Worm (Caenorhabditis elegans) whole organism, L4 larva: ENCODE measurements around the gene arrd-4.
"Not testable (repeated sequence)": the region's sequence is repeated elsewhere in the genome, so short reads cannot be mapped to it uniquely, and the experiment has no call there.

Experiments
- D1046.2 ChIP-seq: fragments of 200-800 bp; sonication (Bioruptor generic); IDR thresholded peaks from 2 replicates; pipeline ENCODE4 v1.3.6; 2022; ENCODE audit warnings: missing genetic modification characterization, missing compliant biosample characterization
- F26F4.8 ChIP-seq: fragments of 200-800 bp; sonication (Bioruptor generic); conservative IDR thresholded peaks from 2 replicates; pipeline ENCODE4 v1.3.6; 2022; ENCODE audit warnings: missing genetic modification characterization, missing compliant biosample characterization
- F37D6.2 ChIP-seq: sonication (generic microtip); optimal IDR thresholded peaks from 2 replicates; lab custom pipeline; 2016; ENCODE audit warnings: mild to moderate bottlenecking, missing genetic modification characterization, missing compliant biosample characterization
- Y105C5A.15 ChIP-seq: fragments of 200-800 bp; sonication (Bioruptor generic); IDR thresholded peaks from 2 replicates; pipeline ENCODE4 v1.3.6; 2022; ENCODE audit warnings: missing genetic modification characterization, missing compliant biosample characterization
- Y5F2A.4 ChIP-seq: fragments of 200-800 bp; sonication (Bioruptor generic); optimal IDR thresholded peaks from 2 replicates; lab custom pipeline; 2018; ENCODE audit warnings: mild to moderate bottlenecking, missing genetic modification characterization, missing compliant biosample characterization
- ZK337.2 ChIP-seq: fragments of 200-800 bp; sonication (Bioruptor generic); IDR thresholded peaks from 2 replicates; pipeline ENCODE4 v1.3.6; 2022; ENCODE audit warnings: missing genetic modification reagents, missing genetic modification characterization, missing compliant biosample characterization
- aha-1 ChIP-seq: fragments of 150-350 bp; peaks from one replicate; lab custom pipeline; 2014; ENCODE audit warnings: missing biosample characterization, missing genetic modification characterization
- ceh-82 ChIP-seq: sonication (generic microtip); optimal IDR thresholded peaks from 2 replicates; lab custom pipeline; 2017; ENCODE audit warnings: missing biosample characterization, missing genetic modification characterization
- cey-2 ChIP-seq: sonication (generic microtip); optimal IDR thresholded peaks from 3 replicates; lab custom pipeline; 2017; ENCODE audit warnings: missing genetic modification characterization, mild to moderate bottlenecking, missing compliant biosample characterization, antibody characterized with exemption, borderline replicate concordance; ENCODE audit not compliant: insufficient read depth
- daf-12 ChIP-seq: fragments of 150-350 bp; optimal IDR thresholded peaks from 2 replicates; lab custom pipeline; 2014; ENCODE audit warnings: missing biosample characterization, missing genetic modification reagents, missing genetic modification characterization
- daf-19 ChIP-seq: fragments of 200-800 bp; sonication (Bioruptor generic); conservative IDR thresholded peaks from 2 replicates; pipeline ENCODE4 v1.3.6; 2022; ENCODE audit warnings: missing genetic modification characterization, missing compliant biosample characterization
- dmd-6 ChIP-seq: fragments of 200-800 bp; sonication (Bioruptor generic); IDR thresholded peaks from 2 replicates; pipeline ENCODE4 v1.3.6; 2022; ENCODE audit warnings: missing genetic modification reagents, missing genetic modification characterization, missing compliant biosample characterization
- dmd-8 ChIP-seq: fragments of 200-800 bp; sonication (Bioruptor generic); IDR thresholded peaks from 2 replicates; pipeline ENCODE4 v1.3.6; 2022; ENCODE audit warnings: missing genetic modification characterization, missing compliant biosample characterization
- duxl-1 ChIP-seq: sonication (generic microtip); optimal IDR thresholded peaks from 2 replicates; lab custom pipeline; 2016; ENCODE audit warnings: mild to moderate bottlenecking, missing genetic modification characterization, moderate library complexity, missing compliant biosample characterization; ENCODE audit not compliant: poor library complexity
- egl-27 ChIP-seq: sonication (generic microtip); optimal IDR thresholded peaks from 3 replicates; lab custom pipeline; 2017; ENCODE audit warnings: missing biosample characterization, missing genetic modification reagents, missing genetic modification characterization
- fos-1 ChIP-seq: fragments of 150-350 bp; optimal IDR thresholded peaks from 2 replicates; lab custom pipeline; 2014; ENCODE audit warnings: missing biosample characterization, missing genetic modification characterization
- gei-8 ChIP-seq: fragments of 200-800 bp; sonication (Bioruptor generic); optimal IDR thresholded peaks from 2 replicates; lab custom pipeline; 2018; ENCODE audit warnings: mild to moderate bottlenecking, missing genetic modification characterization, missing compliant biosample characterization
- hlh-11 ChIP-seq: fragments of 200-800 bp; sonication (Bioruptor generic); optimal IDR thresholded peaks from 2 replicates; lab custom pipeline; 2018; ENCODE audit warnings: mild to moderate bottlenecking, missing genetic modification characterization, missing compliant biosample characterization
- lir-3 ChIP-seq: sonication (generic microtip); optimal IDR thresholded peaks from 2 replicates; lab custom pipeline; 2016; ENCODE audit warnings: mild to moderate bottlenecking, missing genetic modification characterization, missing compliant biosample characterization
- lsy-2 ChIP-seq, 2 experiments: fragments of 150-350 bp in 1 of 2; sonication (generic microtip) in 1 of 2; optimal IDR thresholded peaks; 2 replicates each; lab custom pipeline; 2014 to 2017; ENCODE audit warnings: missing biosample characterization in 2 of 2, missing genetic modification characterization in 2 of 2
- madf-9 ChIP-seq: fragments of 200-800 bp; sonication (Bioruptor generic); conservative IDR thresholded peaks from 2 replicates; pipeline ENCODE4 v1.3.6; 2022; ENCODE audit warnings: missing genetic modification reagents, missing genetic modification characterization, missing compliant biosample characterization
- mdl-1 ChIP-seq, 2 experiments: fragments of 150-350 bp in 1 of 2; sonication (generic microtip) in 1 of 2; optimal IDR thresholded peaks; 2 replicates each; lab custom pipeline; 2014 to 2017; ENCODE audit warnings: missing biosample characterization in 2 of 2, missing genetic modification characterization in 2 of 2
- mdt-29 ChIP-seq: fragments of 200-800 bp; sonication (Bioruptor generic); IDR thresholded peaks from 2 replicates; pipeline ENCODE4 v1.3.6; 2022; ENCODE audit warnings: missing genetic modification reagents, missing genetic modification characterization, missing compliant biosample characterization
- mxl-2 ChIP-seq: fragments of 200-800 bp; sonication (Bioruptor generic); conservative IDR thresholded peaks from 2 replicates; pipeline ENCODE4 v1.3.6; 2022; ENCODE audit warnings: missing genetic modification reagents, missing genetic modification characterization, missing compliant biosample characterization
- nhr-25 ChIP-seq: sonication (generic microtip); optimal IDR thresholded peaks from 2 replicates; lab custom pipeline; 2017; ENCODE audit warnings: missing genetic modification characterization, mild to moderate bottlenecking, missing compliant biosample characterization, antibody characterized with exemption, moderate library complexity, borderline replicate concordance; ENCODE audit not compliant: insufficient read depth
- nhr-28 ChIP-seq: fragments of 150-350 bp; optimal IDR thresholded peaks from 2 replicates; lab custom pipeline; 2014; ENCODE audit warnings: missing biosample characterization, missing genetic modification characterization
- nhr-48 ChIP-seq: sonication (generic microtip); optimal IDR thresholded peaks from 2 replicates; lab custom pipeline; 2016; ENCODE audit warnings: mild to moderate bottlenecking, missing genetic modification characterization, missing compliant biosample characterization
- nhr-77 ChIP-seq: fragments of 150-350 bp; optimal IDR thresholded peaks from 2 replicates; lab custom pipeline; 2014; ENCODE audit warnings: missing biosample characterization, missing genetic modification characterization
- pha-4 ChIP-seq, 2 experiments: fragments of 150-350 bp in 1 of 2; fragments of 200-800 bp in 1 of 2; sonication (Bioruptor generic) in 1 of 2; IDR thresholded peaks in 1 of 2; optimal IDR thresholded peaks in 1 of 2; 2 replicates each; pipeline versions ENCODE4 v1.3.6 to Lab custom; 2014 to 2022; ENCODE audit warnings: missing genetic modification characterization in 2 of 2, missing genetic modification reagents in 2 of 2, missing biosample characterization in 1 of 2, missing compliant biosample characterization in 1 of 2
- rbr-2 ChIP-seq: sonication (generic microtip); optimal IDR thresholded peaks from 2 replicates; lab custom pipeline; 2016; ENCODE audit warnings: missing genotype, missing genetic modification characterization, missing compliant biosample characterization
- unc-130 ChIP-seq: sonication (generic microtip); optimal IDR thresholded peaks from 2 replicates; lab custom pipeline; 2016; ENCODE audit warnings: missing genetic modification reagents, missing genetic modification characterization, missing compliant biosample characterization
- unc-62 ChIP-seq, 3 experiments: fragments of 150-350 bp in 1 of 3; sonication (generic microtip); optimal IDR thresholded peaks in 2 of 3; peaks in 1 of 3; 1 replicate in 1 of 3; 2 replicates in 2 of 3; lab custom pipeline; 2014 to 2017; ENCODE audit warnings: missing biosample characterization in 3 of 3, missing genetic modification characterization in 3 of 3, missing genetic modification reagents in 3 of 3, missing genotype in 1 of 3
- zag-1 ChIP-seq: fragments of 150-350 bp; optimal IDR thresholded peaks from 2 replicates; lab custom pipeline; 2014; ENCODE audit warnings: missing biosample characterization, missing genetic modification characterization
- zfp-3 ChIP-seq: fragments of 200-800 bp; sonication (Bioruptor generic); conservative IDR thresholded peaks from 2 replicates; pipeline ENCODE4 v1.3.6; 2022; ENCODE audit warnings: missing genetic modification reagents, missing genetic modification characterization, missing compliant biosample characterization
- zip-2 ChIP-seq: fragments of 150-350 bp; optimal IDR thresholded peaks from 2 replicates; lab custom pipeline; 2014; ENCODE audit warnings: missing biosample characterization, missing genetic modification characterization

arrd-4 gene

DNA sequence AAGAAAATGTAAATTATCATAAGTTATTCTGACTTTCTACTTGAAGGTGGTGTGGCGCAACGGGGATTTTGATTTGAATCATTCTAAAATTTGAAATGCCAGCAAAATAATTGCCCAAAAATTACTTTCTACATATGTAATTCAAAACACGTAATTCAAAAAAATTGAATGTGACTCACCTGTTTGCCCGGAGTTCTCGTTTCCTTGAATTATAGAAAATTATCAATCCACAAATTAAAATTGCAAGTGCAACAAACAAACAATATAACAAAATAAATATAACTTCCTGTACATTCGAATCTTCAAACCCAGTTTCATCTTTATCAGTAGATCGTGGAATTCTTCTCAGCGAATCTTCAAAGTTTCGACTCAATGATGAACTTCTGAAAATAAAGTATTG lies 30.1 kb upstream of the arrd-4 start:
- TF ChIP-seq aha-1 (peak; percentile 63), unc-62 (GFP tag; optimal IDR thresholded peaks at IDR 0.05 in 1 of 2; lab: Kevin White, UChicago) (peak in 1 of 2 experiments; percentile 65), unc-62 (tag; optimal IDR thresholded peaks at IDR 0.05; lab: Kevin White, UChicago) (no peak), zip-2 (tag; lab: Kevin White, UChicago) (no peak), zag-1 (tag; lab: Kevin White, UChicago) (no peak)

DNA sequence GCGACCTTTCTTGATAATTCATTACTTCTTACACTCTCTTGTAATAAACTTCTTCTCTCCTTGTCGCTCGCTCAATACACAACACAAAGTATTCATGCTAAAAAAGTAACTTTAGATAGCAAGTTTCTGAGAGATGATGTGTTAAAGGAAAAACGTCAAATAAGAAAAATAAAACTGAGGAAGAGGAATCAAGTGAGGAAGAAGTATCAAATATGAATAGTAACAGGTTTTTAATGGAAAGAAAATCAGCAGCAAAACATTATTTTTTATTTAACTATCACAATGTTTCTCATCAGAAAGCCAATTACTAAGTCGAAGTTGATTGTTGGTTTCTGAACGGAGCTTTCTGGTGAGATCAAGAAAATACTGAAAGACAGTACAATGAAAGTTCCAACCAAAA lies 28.3 kb upstream of the arrd-4 start, which contains the start of gene chil-1:
Gene chil-1 (minus strand): TSS at position 101 of the 400 bp plus-strand sequence.
- TF ChIP-seq lsy-2 (tag; optimal IDR thresholded peaks at IDR 0.05; lab: Kevin White, UChicago); daf-19; madf-9 (GFP tag; lab: Robert Waterston, UW): not testable (repeated sequence)

DNA sequence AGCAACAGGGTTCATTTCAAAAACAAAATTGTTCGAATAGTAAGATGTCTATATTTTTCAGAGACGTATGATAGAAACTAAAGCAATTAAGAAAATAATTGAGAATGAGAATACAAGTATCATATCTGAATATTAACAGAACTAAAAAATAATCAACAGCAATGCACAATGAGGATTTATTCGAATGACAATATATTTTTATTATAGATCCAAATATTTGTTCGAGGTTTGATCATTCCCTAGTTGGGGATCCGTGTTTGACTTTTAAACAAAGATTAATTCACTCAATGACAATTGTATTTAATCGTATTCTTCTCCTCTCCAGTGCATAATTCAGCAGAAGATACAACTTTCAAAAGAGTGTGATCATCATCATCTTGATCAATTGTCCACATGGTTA lies 24.0 kb upstream of the arrd-4 start, which contains the start of gene C08H9.18:
Gene C08H9.18 (minus strand): TSS at position 101 of the 400 bp plus-strand sequence.
- TF ChIP-seq daf-12: no peak
- TF ChIP-seq nhr-25 (tag; lab: Kevin White, UChicago): no peak
- no peak for TF ChIP-seq nhr-77 (tag; lab: Kevin White, UChicago)
- no peak for TF ChIP-seq mxl-2 (GFP tag; lab: Robert Waterston, UW)
- TF ChIP-seq nhr-28 (tag; lab: Kevin White, UChicago): no peak
- no peak for TF ChIP-seq nhr-48 (tag; lab: Kevin White, UChicago)
- no peak for TF ChIP-seq pha-4 (GFP tag; IDR thresholded peaks at IDR 0.05; lab: Robert Waterston, UW)
- TF ChIP-seq pha-4 (tag; optimal IDR thresholded peaks at IDR 0.05; lab: Kevin White, UChicago): no peak
- TF ChIP-seq Y5F2A.4: no peak
- no peak for TF ChIP-seq cey-2 (tag; lab: Kevin White, UChicago)
- TF ChIP-seq Y105C5A.15 (GFP tag; lab: Robert Waterston, UW): no peak
- no peak for TF ChIP-seq unc-130 (GFP tag; lab: Kevin White, UChicago)
- no peak for TF ChIP-seq rbr-2 (tag; lab: Kevin White, UChicago)
- TF ChIP-seq ZK337.2 (GFP tag; lab: Robert Waterston, UW): no peak
- TF ChIP-seq gei-8 (GFP tag; lab: Kevin White, UChicago): no peak
- no peak for TF ChIP-seq hlh-11
- no peak for TF ChIP-seq daf-19
- TF ChIP-seq mdt-29 (GFP tag; lab: Robert Waterston, UW): no peak
- TF ChIP-seq dmd-6: no peak
- TF ChIP-seq D1046.2 (GFP tag; lab: Robert Waterston, UW): no peak
- TF ChIP-seq dmd-8 (GFP tag; lab: Robert Waterston, UW): no peak

DNA sequence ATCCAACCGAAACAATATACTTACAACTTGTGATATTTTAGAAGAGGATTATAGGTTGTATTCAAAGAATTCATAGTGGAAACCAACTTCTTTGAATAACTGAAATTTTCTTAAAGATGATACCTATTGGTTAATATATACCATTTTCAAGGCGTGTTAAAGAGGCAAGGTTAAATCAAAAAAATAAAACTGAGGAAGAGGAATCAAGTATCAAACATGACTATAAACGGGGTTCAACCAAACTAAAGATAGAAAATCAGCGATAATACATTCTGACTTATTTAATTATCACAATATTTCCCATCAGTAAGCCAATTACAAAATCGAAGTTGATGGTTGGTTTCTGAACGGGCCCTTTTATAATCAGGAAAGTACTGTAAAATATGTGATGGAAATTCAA lies 23.3 kb upstream of the arrd-4 start, which contains the start of gene chil-3:
Gene chil-3 (minus strand): TSS at position 101 of the 400 bp plus-strand sequence.
- TF ChIP-seq ceh-82 (tag; lab: Kevin White, UChicago) (no peak), duxl-1 (no peak), zag-1 (tag; lab: Kevin White, UChicago) (no peak), mdl-1 (tag; optimal IDR thresholded peaks at IDR 0.05; lab: Kevin White, UChicago) (no peak), zfp-3 (GFP tag; lab: Robert Waterston, UW) (no peak), F26F4.8 (GFP tag; lab: Robert Waterston, UW) (no peak), egl-27 (tag; lab: Kevin White, UChicago) (no peak), fos-1 (tag; lab: Kevin White, UChicago) (no peak), F37D6.2 (tag; lab: Kevin White, UChicago) (no peak), lir-3 (tag; lab: Kevin White, UChicago) (no peak)
